Fruit fly (Drosophila melanogaster): Measurements from ENCODE around the gene ATPsynG.
A peak's percentile ranks its signal among the peaks of the same experiment; 100 is the strongest.

The ATPsynG gene

DNA sequence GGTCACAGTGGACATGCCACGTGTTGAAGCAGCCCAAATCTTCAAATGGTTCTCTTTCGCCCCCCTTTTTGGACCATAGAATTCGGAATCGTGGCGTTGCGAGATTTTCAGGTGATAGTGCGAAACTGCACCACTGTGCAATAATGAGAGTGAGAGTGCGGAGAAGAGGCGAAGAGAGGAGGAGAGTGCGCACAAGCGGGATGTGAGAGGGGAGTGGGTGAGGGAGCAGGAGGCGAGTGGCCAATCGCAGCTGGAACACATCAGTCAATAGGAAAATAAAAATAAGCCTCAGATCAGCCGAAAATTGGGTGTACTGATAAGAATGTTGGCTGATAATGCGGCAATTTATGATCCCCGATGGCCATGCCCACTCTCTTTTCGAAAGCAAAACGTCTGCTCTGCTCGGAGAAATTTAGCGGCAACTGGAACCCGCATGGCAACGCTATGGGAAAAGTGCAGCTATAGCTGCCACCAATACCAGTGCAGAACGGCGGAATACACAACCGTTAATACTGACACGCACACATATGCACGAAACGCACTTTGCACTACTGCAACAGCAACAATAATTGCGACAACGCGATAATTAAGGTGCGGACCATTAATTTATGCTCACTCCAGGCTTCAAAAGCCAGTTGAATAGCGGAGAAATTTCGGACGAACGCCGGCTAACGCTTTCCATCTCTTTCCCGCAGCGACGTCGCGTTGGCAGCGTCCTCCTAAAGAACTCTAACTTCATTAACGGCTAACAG is 8.8 kb downstream of the ATPsynG start (continued):
- TF ChIP-seq fkh (GFP tag; optimal IDR thresholded peaks at IDR 0.05) = peak; percentile 26
- TF ChIP-seq spab (GFP tag; optimal IDR thresholded peaks at IDR 0.05) = peak; percentile 73
- TF ChIP-seq fd85E (GFP tag; optimal IDR thresholded peaks at IDR 0.05) = no peak
- TF ChIP-seq Eip78C (GFP tag) = peak; percentile 77
- peak; percentile 50 for TF ChIP-seq CG6854 (GFP tag; optimal IDR thresholded peaks at IDR 0.05)
- peak; percentile 28 for TF ChIP-seq Lpt (GFP tag; optimal IDR thresholded peaks at IDR 0.05)
- no peak for TF ChIP-seq CG4318 (GFP tag; optimal IDR thresholded peaks at IDR 0.05)
- TF ChIP-seq CG7368 (GFP tag; optimal IDR thresholded peaks at IDR 0.05) = no peak
- TF ChIP-seq CG10669 (GFP tag; optimal IDR thresholded peaks at IDR 0.05) = peak; percentile 43
- peak; percentile 99 for TF ChIP-seq Blimp-1 (GFP tag; optimal IDR thresholded peaks at IDR 0.05)
- no peak for TF ChIP-seq dac (GFP tag; optimal IDR thresholded peaks at IDR 0.05)
- peak; percentile 15 for TF ChIP-seq Hr39 (GFP tag; optimal IDR thresholded peaks at IDR 0.05)
- peak; percentile 1 to 13 for TF ChIP-seq salr (GFP tag; optimal IDR thresholded peaks at IDR 0.05)
- peak; percentile 50 for TF ChIP-seq CG1621 (tag; optimal IDR thresholded peaks at IDR 0.05)
- TF ChIP-seq CG3032 (tag; optimal IDR thresholded peaks at IDR 0.05) = peak; percentile 22
- TF ChIP-seq pdm3 (GFP tag; optimal IDR thresholded peaks at IDR 0.05) = peak; percentile 2
- peak; percentile 33 for TF ChIP-seq CG6792 (GFP tag; optimal IDR thresholded peaks at IDR 0.05)
- no peak for TF ChIP-seq CG10631 (GFP tag; optimal IDR thresholded peaks at IDR 0.05)
- TF ChIP-seq Sox102F (GFP tag; optimal IDR thresholded peaks at IDR 0.05) = peak; percentile 61

DNA sequence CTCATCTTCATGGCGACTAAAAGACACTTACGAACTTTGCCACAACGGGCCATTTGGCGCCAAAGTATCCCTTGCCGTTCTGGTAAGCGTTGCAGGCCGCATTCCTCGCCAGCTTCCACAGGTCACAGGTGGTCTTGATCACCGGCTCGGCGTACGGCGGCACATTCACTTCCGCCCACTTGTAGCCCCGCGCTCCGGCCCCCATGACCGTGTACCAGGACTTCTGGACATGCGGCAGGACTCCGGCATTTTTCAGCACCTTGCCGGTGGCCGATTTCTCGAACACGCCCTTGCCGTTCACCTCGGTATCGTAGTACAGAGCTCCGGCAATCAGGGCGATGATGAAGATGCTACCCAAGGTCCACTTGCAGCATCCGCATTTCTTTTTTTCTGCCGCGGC is 10.2 kb downstream of the ATPsynG start:
- no peak for TF ChIP-seq CG10631 (GFP tag; optimal IDR thresholded peaks at IDR 0.05)
- TF ChIP-seq CG11902 (GFP tag; optimal IDR thresholded peaks at IDR 0.05) = no peak
- no peak for TF ChIP-seq CG8319 (GFP tag; optimal IDR thresholded peaks at IDR 0.05)
- no peak for TF ChIP-seq CG10669 (GFP tag; optimal IDR thresholded peaks at IDR 0.05)
- TF ChIP-seq Hr38 (GFP tag; optimal IDR thresholded peaks at IDR 0.05) = no peak
- no peak for TF ChIP-seq net (GFP tag; optimal IDR thresholded peaks at IDR 0.05)
- TF ChIP-seq Hr39 (GFP tag; optimal IDR thresholded peaks at IDR 0.05) = no peak
- TF ChIP-seq CG34406 (GFP tag; optimal IDR thresholded peaks at IDR 0.05) = no peak
- TF ChIP-seq Eip93F (GFP tag; optimal IDR thresholded peaks at IDR 0.05) = no peak
- no peak for TF ChIP-seq Eip78C (GFP tag)
- no peak for TF ChIP-seq acj6 (GFP tag; optimal IDR thresholded peaks at IDR 0.05)
- TF ChIP-seq eg (GFP tag; IDR thresholded peaks at IDR 0.05) = no peak
- TF ChIP-seq fkh (GFP tag; optimal IDR thresholded peaks at IDR 0.05) = no peak
- no peak for TF ChIP-seq CG31627 (GFP tag; optimal IDR thresholded peaks at IDR 0.05)
- TF ChIP-seq lz (GFP tag; optimal IDR thresholded peaks at IDR 0.05) = no peak
- TF ChIP-seq Met (GFP tag; optimal IDR thresholded peaks at IDR 0.05) = no peak
- TF ChIP-seq CG3032 (tag; optimal IDR thresholded peaks at IDR 0.05) = no peak
- no peak for TF ChIP-seq CG6276 (GFP tag; optimal IDR thresholded peaks at IDR 0.05)
- TF ChIP-seq CG15336 (GFP tag; IDR thresholded peaks at IDR 0.05) = no peak

dm6 chr2L:10964493-10964892 is 11.7 kb downstream of the ATPsynG start:
- no peak for TF ChIP-seq dac (GFP tag; optimal IDR thresholded peaks at IDR 0.05)
- no peak for TF ChIP-seq Gug (GFP tag; IDR thresholded peaks at IDR 0.05)

DNA sequence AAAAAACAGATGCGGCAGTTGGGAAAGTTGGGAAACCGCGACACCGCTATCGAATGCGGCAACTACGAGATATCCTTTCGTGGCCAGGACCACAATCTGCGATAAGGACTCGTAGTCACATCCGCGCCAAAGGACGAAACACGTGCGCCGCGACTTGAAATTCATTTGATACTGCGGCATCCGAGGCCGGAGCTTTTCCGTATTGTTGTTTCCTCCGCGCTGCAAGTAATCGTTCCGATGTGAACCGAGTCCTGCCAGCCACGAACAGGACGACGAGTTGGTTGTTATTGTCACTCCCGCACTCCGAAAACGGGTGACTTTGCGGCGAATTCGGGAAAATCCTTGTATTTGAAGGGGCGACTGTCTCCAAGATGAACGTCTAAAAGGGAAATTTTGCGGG is 12.2 kb downstream of the ATPsynG start, which contains the start of gene dpr2:
Gene dpr2, minus strand, starts transcription at position 175 of the 400 bp plus-strand sequence.
- TF ChIP-seq lz (GFP tag; optimal IDR thresholded peaks at IDR 0.05) (no peak), CG34406 (GFP tag; optimal IDR thresholded peaks at IDR 0.05) (no peak), Met (GFP tag; optimal IDR thresholded peaks at IDR 0.05) (no peak), CG10669 (GFP tag; optimal IDR thresholded peaks at IDR 0.05) (no peak)

- TF ChIP-seq eg (GFP tag; IDR thresholded peaks at IDR 0.05) (0 out of 3 replicates have a peak, but pooled peaks have one; percentile 24), CG8119 (GFP tag; IDR thresholded peaks at IDR 0.05) (peak; percentile 75), CG6163 (GFP tag; IDR thresholded peaks at IDR 0.05) (peak; percentile 70; the same call in 2 of the 3 replicates)
These were observed 28.4 kb downstream of the ATPsynG start for dm6 chr2L:10947815-10948214.

Measured in whole organism, prepupa.